Fruit fly (Drosophila melanogaster) whole organism, embryonic: ENCODE results near the gene Ugt305A1.

ENCODE experiments used
- ATbp ChIP-seq: fragments of 200-800 bp; sonication (Bioruptor generic); optimal IDR thresholded peaks from 2 replicates; lab custom pipeline; 2017; ENCODE audit warnings: missing biosample characterization, mild to moderate bottlenecking, missing genetic modification characterization, missing genetic modification reagents
- Blimp-1 ChIP-seq: fragments of 200-800 bp; sonication (Bioruptor generic); optimal IDR thresholded peaks from 3 replicates; lab custom pipeline; 2018; ENCODE audit warnings: missing biosample characterization, missing genetic modification characterization, mild to moderate bottlenecking, moderate library complexity, missing genetic modification reagents
- CG11247 ChIP-seq: fragments of 200-800 bp; sonication (Bioruptor generic); IDR thresholded peaks from 2 replicates; pipeline ENCODE4 v1.3.6; 2022; ENCODE audit warnings: missing biosample characterization, missing genetic modification characterization
- CG12104 ChIP-seq: fragments of 200-800 bp; sonication (Bioruptor generic); optimal IDR thresholded peaks from 3 replicates; lab custom pipeline; 2016; ENCODE audit warnings: missing biosample characterization, missing genetic modification characterization
- CG13296 ChIP-seq: fragments of 200-800 bp; sonication (Bioruptor generic); optimal IDR thresholded peaks from 3 replicates; lab custom pipeline; 2018; ENCODE audit warnings: missing biosample characterization, mild to moderate bottlenecking, missing genetic modification characterization
- CG14965 ChIP-seq: fragments of 200-800 bp; sonication (Bioruptor generic); optimal IDR thresholded peaks from 2 replicates; lab custom pipeline; 2016; ENCODE audit warnings: missing biosample characterization, missing genetic modification characterization, borderline replicate concordance
- CG15601 ChIP-seq: fragments of 200-800 bp; sonication (Bioruptor generic); optimal IDR thresholded peaks from 3 replicates; lab custom pipeline; 2019; ENCODE audit warnings: missing biosample characterization, mild to moderate bottlenecking, missing genetic modification characterization, moderate library complexity
- CG17568 ChIP-seq: fragments of 200-800 bp; sonication (Bioruptor generic); optimal IDR thresholded peaks from 2 replicates; lab custom pipeline; 2018; ENCODE audit warnings: missing biosample characterization, mild to moderate bottlenecking, missing genetic modification characterization, moderate library complexity
- CG17802 ChIP-seq: fragments of 200-800 bp; sonication (Bioruptor generic); optimal IDR thresholded peaks from 2 replicates; lab custom pipeline; 2018; ENCODE audit warnings: missing biosample characterization, mild to moderate bottlenecking, missing genetic modification characterization, moderate library complexity
- CG17912 ChIP-seq: fragments of 200-800 bp; sonication (Bioruptor generic); optimal IDR thresholded peaks from 2 replicates; lab custom pipeline; 2018; ENCODE audit warnings: missing biosample characterization, mild to moderate bottlenecking, missing genetic modification characterization
- CG1832 ChIP-seq: fragments of 200-800 bp; sonication (Bioruptor generic); optimal IDR thresholded peaks from 2 replicates; lab custom pipeline; 2017; ENCODE audit warnings: missing biosample characterization, mild to moderate bottlenecking, missing genetic modification characterization, inconsistent platforms
- CG3065 ChIP-seq: fragments of 200-800 bp; sonication (Bioruptor generic); optimal IDR thresholded peaks from 2 replicates; lab custom pipeline; 2016; ENCODE audit warnings: missing biosample characterization, missing genetic modification characterization
- CG32772 ChIP-seq: fragments of 200-800 bp; sonication (Bioruptor generic); IDR thresholded peaks from 2 replicates; pipeline ENCODE4 v1.3.6; 2022; ENCODE audit warnings: missing biosample characterization, missing genetic modification characterization
- CG33213 ChIP-seq: fragments of 200-800 bp; sonication (Bioruptor generic); optimal IDR thresholded peaks from 3 replicates; lab custom pipeline; 2016; ENCODE audit warnings: missing biosample characterization, missing genetic modification characterization
- CG34224 ChIP-seq: fragments of 200-800 bp; sonication (Bioruptor generic); IDR thresholded peaks from 3 replicates; pipeline ENCODE4 v1.3.6; 2022; ENCODE audit warnings: missing biosample characterization, missing genetic modification characterization; ENCODE audit not compliant: partially characterized antibody
- CG4617 ChIP-seq: fragments of 200-800 bp; sonication (Bioruptor generic); optimal IDR thresholded peaks from 3 replicates; lab custom pipeline; 2016; ENCODE audit warnings: missing biosample characterization, missing genetic modification characterization, borderline replicate concordance
- CG4707 ChIP-seq: fragments of 200-800 bp; sonication (Bioruptor generic); optimal IDR thresholded peaks from 2 replicates; lab custom pipeline; 2018; ENCODE audit warnings: missing biosample characterization, mild to moderate bottlenecking, missing genetic modification characterization, moderate library complexity
- CG6683 ChIP-seq: fragments of 200-800 bp; sonication (Bioruptor generic); optimal IDR thresholded peaks from 2 replicates; lab custom pipeline; 2017; ENCODE audit warnings: missing biosample characterization, mild to moderate bottlenecking, missing genetic modification characterization, missing genetic modification reagents
- CG7372 ChIP-seq: fragments of 200-800 bp; sonication (Bioruptor generic); IDR thresholded peaks from 2 replicates; pipeline ENCODE4 v1.3.6; 2022; ENCODE audit warnings: missing biosample characterization, missing genetic modification characterization
- CG7786 ChIP-seq: fragments of 200-800 bp; sonication (Bioruptor generic); optimal IDR thresholded peaks from 2 replicates; lab custom pipeline; 2016; ENCODE audit warnings: missing biosample characterization, missing genetic modification characterization
- D ChIP-seq, 2 experiments: fragments of 200-800 bp in 1 of 2; fragments of >200 bp in 1 of 2; sonication (Bioruptor generic) in 1 of 2; optimal IDR thresholded peaks; 2 replicates in 1 of 2; 3 replicates in 1 of 2; lab custom pipeline; 2017; ENCODE audit warnings: mild to moderate bottlenecking in 1 of 2, missing biosample characterization in 1 of 2, missing genetic modification characterization in 1 of 2, missing genetic modification reagents in 1 of 2
- HLH3B ChIP-seq: fragments of 200-800 bp; sonication (Bioruptor generic); IDR thresholded peaks from 2 replicates; pipeline ENCODE4 v1.3.6; 2022; ENCODE audit warnings: missing biosample characterization, missing genetic modification characterization
- HLH54F ChIP-seq: fragments of 200-800 bp; sonication (Bioruptor generic); optimal IDR thresholded peaks from 3 replicates; lab custom pipeline; 2016; ENCODE audit warnings: missing biosample characterization, missing genetic modification characterization
- MTF-1 ChIP-seq: fragments of 200-800 bp; sonication (Bioruptor generic); optimal IDR thresholded peaks from 2 replicates; lab custom pipeline; 2018; ENCODE audit warnings: missing biosample characterization, mild to moderate bottlenecking, missing genetic modification characterization, borderline replicate concordance
- Mes4 ChIP-seq: fragments of 200-800 bp; sonication (Bioruptor generic); optimal IDR thresholded peaks from 2 replicates; lab custom pipeline; 2016; ENCODE audit warnings: missing biosample characterization, missing genetic modification characterization
- Rx ChIP-seq: fragments of 200-800 bp; sonication (Bioruptor generic); IDR thresholded peaks from 2 replicates; pipeline ENCODE4 v1.3.6; 2022; ENCODE audit warnings: missing biosample characterization, missing genetic modification characterization
- Spps ChIP-seq: fragments of 200-800 bp; sonication (Bioruptor generic); optimal IDR thresholded peaks from 2 replicates; lab custom pipeline; 2018; ENCODE audit warnings: missing biosample characterization, mild to moderate bottlenecking, missing genetic modification characterization
- Stat92E ChIP-seq, 3 experiments: fragments of >200 bp in 2 of 3; fragments of 200-800 bp in 1 of 3; sonication (Bioruptor generic) in 1 of 3; optimal IDR thresholded peaks; 2 replicates each; lab custom pipeline; 2017 to 2019; ENCODE audit warnings: missing biosample characterization in 3 of 3, missing genetic modification characterization in 3 of 3, mild to moderate bottlenecking in 1 of 3, moderate library complexity in 1 of 3
- amos ChIP-seq: fragments of 200-800 bp; sonication (Bioruptor generic); IDR thresholded peaks from 2 replicates; pipeline ENCODE4 v1.3.6; 2022; ENCODE audit warnings: missing biosample characterization, missing genetic modification characterization; ENCODE audit not compliant: partially characterized antibody
- cato ChIP-seq: fragments of 200-800 bp; sonication (Bioruptor generic); optimal IDR thresholded peaks from 2 replicates; lab custom pipeline; 2016; ENCODE audit warnings: missing biosample characterization, missing genetic modification characterization, borderline replicate concordance
- dpn ChIP-seq, 2 experiments: fragments of 200-800 bp; sonication (Bioruptor generic); optimal IDR thresholded peaks; 3 replicates each; lab custom pipeline; 2016; ENCODE audit warnings: missing biosample characterization in 2 of 2, missing genetic modification characterization in 2 of 2
- eve ChIP-seq, 2 experiments: fragments of >200 bp; optimal IDR thresholded peaks; 2 replicates each; lab custom pipeline; 2017; ENCODE audit warnings: missing biosample characterization in 2 of 2, missing genetic modification characterization in 2 of 2
- exex ChIP-seq: fragments of 200-800 bp; sonication (Bioruptor generic); optimal IDR thresholded peaks from 4 replicates; lab custom pipeline; 2018; ENCODE audit warnings: missing biosample characterization, mild to moderate bottlenecking, missing genetic modification characterization, moderate library complexity
- grau ChIP-seq: fragments of 200-800 bp; optimal IDR thresholded peaks from 3 replicates; lab custom pipeline; 2019; ENCODE audit warnings: missing biosample characterization, mild to moderate bottlenecking, missing genetic modification characterization, moderate library complexity
- gsb-n ChIP-seq: fragments of 200-800 bp; sonication (Bioruptor generic); optimal IDR thresholded peaks from 3 replicates; lab custom pipeline; 2018; ENCODE audit warnings: missing biosample characterization, mild to moderate bottlenecking, missing genetic modification characterization
- her ChIP-seq: fragments of 200-800 bp; sonication (Bioruptor generic); optimal IDR thresholded peaks from 2 replicates; lab custom pipeline; 2016; ENCODE audit warnings: missing biosample characterization, missing genetic modification characterization
- kay ChIP-seq: fragments of 200-800 bp; sonication (Bioruptor generic); optimal IDR thresholded peaks from 2 replicates; lab custom pipeline; 2016; ENCODE audit warnings: missing biosample characterization, missing genetic modification characterization
- lmd ChIP-seq: fragments of 200-800 bp; sonication (Bioruptor generic); IDR thresholded peaks from 2 replicates; pipeline ENCODE4 v1.3.6; 2022; ENCODE audit warnings: missing biosample characterization, missing genetic modification characterization
- nau ChIP-seq: fragments of 200-800 bp; sonication (Bioruptor generic); optimal IDR thresholded peaks from 3 replicates; lab custom pipeline; 2017; ENCODE audit warnings: missing biosample characterization, mild to moderate bottlenecking, missing genetic modification characterization, missing genetic modification reagents
- nerfin-1 ChIP-seq: fragments of 200-800 bp; sonication (Bioruptor generic); optimal IDR thresholded peaks from 3 replicates; lab custom pipeline; 2019; ENCODE audit warnings: missing biosample characterization, mild to moderate bottlenecking, missing genetic modification characterization, moderate library complexity
- psq ChIP-seq: fragments of 200-800 bp; sonication (Bioruptor generic); optimal IDR thresholded peaks from 2 replicates; lab custom pipeline; 2017; ENCODE audit warnings: missing biosample characterization, missing genetic modification characterization
- salm ChIP-seq: fragments of 200-800 bp; sonication (Bioruptor generic); optimal IDR thresholded peaks from 2 replicates; lab custom pipeline; 2018; ENCODE audit warnings: missing biosample characterization, mild to moderate bottlenecking, missing genetic modification characterization
- sim ChIP-seq: fragments of 200-800 bp; sonication (Bioruptor generic); IDR thresholded peaks from 2 replicates; pipeline ENCODE4 v1.3.6; 2022; ENCODE audit warnings: missing biosample characterization, missing genetic modification characterization
- sima ChIP-seq: fragments of 200-800 bp; sonication (Bioruptor generic); optimal IDR thresholded peaks from 2 replicates; lab custom pipeline; 2016; ENCODE audit warnings: missing biosample characterization, missing genetic modification characterization
- slp2 ChIP-seq: fragments of 200-800 bp; sonication (Bioruptor generic); optimal IDR thresholded peaks from 2 replicates; lab custom pipeline; 2016; ENCODE audit warnings: missing biosample characterization, missing genetic modification characterization
- trh ChIP-seq: fragments of 200-800 bp; sonication (Bioruptor generic); optimal IDR thresholded peaks from 2 replicates; lab custom pipeline; 2016; ENCODE audit warnings: missing biosample characterization, missing genetic modification characterization
- twi ChIP-seq: fragments of 200-800 bp; optimal IDR thresholded peaks from 2 replicates; lab custom pipeline; 2019; ENCODE audit warnings: missing biosample characterization, mild to moderate bottlenecking, missing genetic modification characterization, moderate library complexity
- zen2 ChIP-seq: fragments of 200-800 bp; sonication (Bioruptor generic); IDR thresholded peaks from 3 replicates; pipeline ENCODE4 v1.3.6; 2022; ENCODE audit warnings: missing biosample characterization, missing genetic modification characterization; ENCODE audit not compliant: partially characterized antibody

Gene Ugt305A1

DNA sequence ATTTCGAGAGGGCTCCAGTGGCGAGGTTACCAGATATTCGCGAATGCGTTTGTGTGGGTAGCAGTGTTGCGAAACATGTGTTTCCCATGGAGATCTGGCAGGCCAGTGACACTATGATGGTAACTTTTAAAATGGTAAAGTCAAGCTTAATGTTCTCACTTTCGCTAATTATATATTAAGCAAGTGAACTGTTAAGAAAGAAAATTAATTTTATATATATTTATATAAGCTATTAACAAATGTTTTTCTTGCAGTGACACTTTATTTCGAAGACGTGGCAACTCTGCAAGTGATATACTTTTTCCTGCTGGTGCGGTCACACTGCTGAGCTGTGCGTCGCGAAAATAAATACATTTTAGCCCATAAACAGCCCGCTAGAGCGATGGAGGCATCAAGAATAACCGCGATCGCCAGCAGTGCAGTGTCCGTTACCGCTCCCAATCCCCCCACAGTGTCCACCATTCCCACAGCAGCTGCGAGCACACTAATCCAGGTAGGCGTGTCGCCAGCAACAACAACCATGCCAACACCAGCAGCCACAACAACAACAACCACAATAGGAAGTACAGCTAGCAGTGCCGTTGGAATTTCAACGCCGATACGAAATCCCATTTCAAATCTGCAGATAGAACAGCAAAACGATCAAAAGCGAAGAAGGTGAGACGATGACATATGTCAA lies 19.2 kb upstream of the Ugt305A1 start, which contains the start of the genes CG11593 and Rcd5:
Gene CG11593, minus strand, starts transcription at position 236 of the 679 bp plus-strand sequence.
Gene Rcd5, plus strand, starts transcription at position 283 of the 679 bp plus-strand sequence.
- TF ChIP-seq CG1832 (GFP tag; lab: Kevin White, UChicago) = no peak
- TF ChIP-seq HLH54F (GFP tag; lab: Kevin White, UChicago) = peak; percentile 20
- no peak for TF ChIP-seq CG4707 (GFP tag; lab: Kevin White, UChicago)
- TF ChIP-seq CG32772 (GFP tag; lab: Robert Waterston, UW) = peak; percentile 89
- peak; percentile 37 for TF ChIP-seq CG17802 (tag; lab: Kevin White, UChicago)
- no peak for TF ChIP-seq CG7786
- no peak for TF ChIP-seq salm
- TF ChIP-seq nau = no peak
- TF ChIP-seq lmd (GFP tag; lab: Robert Waterston, UW) = peak; percentile 81
- no peak for TF ChIP-seq CG17568 (GFP tag; lab: Kevin White, UChicago)
- TF ChIP-seq grau (tag; lab: Kevin White, UChicago) = peak; percentile 71
- TF ChIP-seq gsb-n (tag; lab: Kevin White, UChicago) = no peak
- TF ChIP-seq twi (tag; lab: Kevin White, UChicago) = no peak
- TF ChIP-seq D (optimal IDR thresholded peaks at IDR 0.05; lab: Kevin White, UChicago) = no peak
- TF ChIP-seq D (GFP tag; optimal IDR thresholded peaks at IDR 0.05; lab: Kevin White, UChicago) = no peak
- no peak for TF ChIP-seq CG14965 (GFP tag; lab: Kevin White, UChicago)
- TF ChIP-seq amos = peak; percentile 13; the same call in 1 of the 2 replicates
- TF ChIP-seq nerfin-1 (tag; lab: Kevin White, UChicago) = no peak
- no peak for TF ChIP-seq MTF-1 (GFP tag; lab: Kevin White, UChicago)
- TF ChIP-seq CG33213 (GFP tag; lab: Kevin White, UChicago) = no peak
- peak; percentile 52; the same call in 1 of the 2 replicates for TF ChIP-seq Rx (GFP tag; lab: Robert Waterston, UW)
- TF ChIP-seq eve (GFP tag; optimal IDR thresholded peaks at IDR 0.05; lab: Kevin White, UChicago) = no peak
- TF ChIP-seq CG7372 = peak; percentile 79
- no peak for TF ChIP-seq ATbp (GFP tag; lab: Kevin White, UChicago)
- peak; percentile 41 for TF ChIP-seq Spps (tag; lab: Kevin White, UChicago)
- TF ChIP-seq CG13296 (GFP tag; lab: Kevin White, UChicago) = no peak
- TF ChIP-seq zen2 = no peak
- peak; percentile 75 for TF ChIP-seq kay
- no peak for TF ChIP-seq CG6683
- TF ChIP-seq CG17912 (GFP tag; lab: Kevin White, UChicago) = no peak
- TF ChIP-seq slp2 = peak; percentile 9
- peak; percentile 96 for TF ChIP-seq CG4617
- TF ChIP-seq exex = no peak
- no peak for TF ChIP-seq Mes4
- TF ChIP-seq sim = no peak
- no peak for TF ChIP-seq CG15601 (tag; lab: Kevin White, UChicago)
- TF ChIP-seq cato (GFP tag; lab: Kevin White, UChicago) = peak; percentile 33
- TF ChIP-seq CG12104 = peak; percentile 20
- TF ChIP-seq psq (GFP tag; lab: Kevin White, UChicago) = peak; percentile 16
- TF ChIP-seq trh (GFP tag; lab: Kevin White, UChicago) = peak; percentile 29
- TF ChIP-seq dpn (GFP tag; optimal IDR thresholded peaks at IDR 0.05; lab: Kevin White, UChicago) = peak; percentile 32 to 79
- TF ChIP-seq Blimp-1 (GFP tag; lab: Kevin White, UChicago) = no peak
- no peak for TF ChIP-seq Stat92E (GFP tag; optimal IDR thresholded peaks at IDR 0.05; lab: Kevin White, UChicago)
- TF ChIP-seq her (GFP tag; lab: Kevin White, UChicago) = no peak
- TF ChIP-seq HLH3B (GFP tag; lab: Robert Waterston, UW) = peak; percentile 76
- TF ChIP-seq CG34224 (GFP tag; lab: Robert Waterston, UW) = 0 out of 3 replicates have a peak, but pooled peaks have one; percentile 14
- TF ChIP-seq CG3065 = peak; percentile 80
- TF ChIP-seq sima (GFP tag; lab: Kevin White, UChicago) = no peak
- peak; percentile 78 for TF ChIP-seq CG11247 (GFP tag; lab: Robert Waterston, UW)
